Worm (Caenorhabditis elegans): ENCODE measurements around the gene F46G11.6.

F46G11.6 gene

ce11 chrX:5803492-5803891 is 17.2 kb downstream of the F46G11.6 start (continued):
- TF ChIP-seq egl-18 (GFP tag; IDR thresholded peaks at IDR 0.05) (no peak), attf-6 (GFP tag; IDR thresholded peaks at IDR 0.05) (no peak), somi-1 (GFP tag; optimal IDR thresholded peaks at IDR 0.05) (no peak)

- TF ChIP-seq F23B12.7 (tag; optimal IDR thresholded peaks at IDR 0.05; ENCODE audit: insufficient read depth) (no peak), hmg-1.2 (GFP tag; IDR thresholded peaks at IDR 0.05) (no peak), lin-40 (tag; optimal IDR thresholded peaks at IDR 0.05) (no peak), ceh-100 (GFP tag; IDR thresholded peaks at IDR 0.05) (no peak), hsf-1 (GFP tag; IDR thresholded peaks at IDR 0.05) (no peak), Y56A3A.18 (GFP tag; IDR thresholded peaks at IDR 0.05) (no peak), tlf-1 (GFP tag; optimal IDR thresholded peaks at IDR 0.05) (no peak), cebp-2 (GFP tag; IDR thresholded peaks at IDR 0.05) (no peak), Y53F4B.3 (GFP tag; IDR thresholded peaks at IDR 0.05) (no peak), F55B11.4 (tag; optimal IDR thresholded peaks at IDR 0.05; ENCODE audit: borderline replicate concordance, insufficient read depth) (no peak), attf-3 (GFP tag; conservative IDR thresholded peaks at IDR 0.05) (no peak), ztf-6 (GFP tag; IDR thresholded peaks at IDR 0.05) (no peak), ceh-91 (GFP tag; IDR thresholded peaks at IDR 0.05) (no peak), snpc-1.3 (tag; optimal IDR thresholded peaks at IDR 0.05; ENCODE audit: insufficient read depth) (no peak), ama-1 (optimal IDR thresholded peaks at IDR 0.05) (no peak), ama-1 (GFP tag; optimal IDR thresholded peaks at IDR 0.05) (no peak), lin-26 (GFP tag; IDR thresholded peaks at IDR 0.05) (no peak), pbrm-1 (GFP tag; IDR thresholded peaks at IDR 0.05) (no peak), C17E4.6 (GFP tag; IDR thresholded peaks at IDR 0.05) (no peak), ztf-25 (GFP tag; IDR thresholded peaks at IDR 0.05) (no peak)
Measured at ce11 chrX:5805872-5806472, 19.7 kb downstream of the F46G11.6 start, which contains the start of gene F13D11.3. Gene F13D11.3 (minus strand): TSS chrX:5805922.

- no peak for TF ChIP-seq cebp-1 (GFP tag; IDR thresholded peaks at IDR 0.05)
- no peak for TF ChIP-seq cebp-1 (tag; optimal IDR thresholded peaks at IDR 0.05)
Measured at ce11 chrX:5810677-5811076, 24.4 kb downstream of the F46G11.6 start.

- TF ChIP-seq zfh-2 (GFP tag; conservative IDR thresholded peaks at IDR 0.05) (peak; percentile 93), mcd-1 (GFP tag; IDR thresholded peaks at IDR 0.05) (no peak; the same call in 1 of the 2 replicates), lin-40 (tag; optimal IDR thresholded peaks at IDR 0.05) (peak; percentile 17), B0261.1 (tag; optimal IDR thresholded peaks at IDR 0.05) (no peak), rcor-1 (GFP tag; IDR thresholded peaks at IDR 0.05) (0 out of 2 replicates have a peak, but pooled peaks have one; percentile 6), let-526 (GFP tag; IDR thresholded peaks at IDR 0.05) (0 out of 2 replicates have a peak, but pooled peaks have one; percentile 15), egl-18 (GFP tag; IDR thresholded peaks at IDR 0.05) (0 out of 2 replicates have a peak, but pooled peaks have one; percentile 25), hmg-1.2 (GFP tag; IDR thresholded peaks at IDR 0.05) (peak; percentile 39; the same call in 1 of the 2 replicates), chd-7 (tag; optimal IDR thresholded peaks at IDR 0.05) (peak; percentile 42), zim-3 (tag; optimal IDR thresholded peaks at IDR 0.05) (peak; percentile 46), gei-17 (GFP tag; optimal IDR thresholded peaks at IDR 0.05) (no peak), K12H6.12 (tag; optimal IDR thresholded peaks at IDR 0.05) (peak; percentile 67), attf-5 (GFP tag; optimal IDR thresholded peaks at IDR 0.05) (peak; percentile 8), F37B4.10 (GFP tag; IDR thresholded peaks at IDR 0.05) (0 out of 2 replicates have a peak, but pooled peaks have one; percentile 79), lag-1 (GFP tag; IDR thresholded peaks at IDR 0.05) (no peak), C17E4.6 (GFP tag; IDR thresholded peaks at IDR 0.05) (no peak), somi-1 (GFP tag; optimal IDR thresholded peaks at IDR 0.05) (peak; percentile 31)
Measured at ce11 chrX:5811997-5812562, 25.8 kb downstream of the F46G11.6 start.
